Fruit fly (Drosophila melanogaster) S2 (cell line): ENCODE data around the gene CG32201.

Experiments used
- CG8478 ChIP-seq: fragments of >200 bp; optimal IDR thresholded peaks from 2 replicates; lab custom pipeline; 2018
- CTCF ChIP-seq, 2 experiments: fragments of >200 bp; optimal IDR thresholded peaks; 2 replicates each; lab custom pipeline; 2018

The CG32201 gene

dm6 chr3L:18626451-18627079 lies 17.1 kb downstream of the CG32201 start:
- no peak for TF ChIP-seq CTCF (optimal IDR thresholded peaks at IDR 0.05; lab: Kevin White, UChicago)
- TF ChIP-seq CG8478 (lab: Kevin White, UChicago): no peak

- TF ChIP-seq CTCF (optimal IDR thresholded peaks at IDR 0.05; lab: Kevin White, UChicago): no peak
- TF ChIP-seq CG8478 (lab: Kevin White, UChicago): no peak
Measured at dm6 chr3L:18627657-18628455, 18.4 kb downstream of the CG32201 start.

dm6 chr3L:18628458-18628857 lies 19.0 kb downstream of the CG32201 start:
- TF ChIP-seq CTCF (optimal IDR thresholded peaks at IDR 0.05; lab: Kevin White, UChicago) (no peak), CG8478 (lab: Kevin White, UChicago) (no peak)

- TF ChIP-seq CTCF (optimal IDR thresholded peaks at IDR 0.05; lab: Kevin White, UChicago): no peak
- no peak for TF ChIP-seq CG8478 (lab: Kevin White, UChicago)
Measured at dm6 chr3L:18629874-18630273, 20.5 kb downstream of the CG32201 start.

- no peak for TF ChIP-seq CG8478 (lab: Kevin White, UChicago)
- TF ChIP-seq CTCF (optimal IDR thresholded peaks at IDR 0.05; lab: Kevin White, UChicago): no peak
Measured at dm6 chr3L:18632187-18632635, 22.8 kb downstream of the CG32201 start.

- TF ChIP-seq CTCF (optimal IDR thresholded peaks at IDR 0.05; lab: Kevin White, UChicago) (no peak), CG8478 (lab: Kevin White, UChicago) (no peak)
Measured at dm6 chr3L:18633084-18633483, 23.7 kb downstream of the CG32201 start.

- TF ChIP-seq CTCF (optimal IDR thresholded peaks at IDR 0.05; lab: Kevin White, UChicago) (no peak), CG8478 (lab: Kevin White, UChicago) (no peak)
Measured at dm6 chr3L:18634792-18635471, 25.5 kb downstream of the CG32201 start.

dm6 chr3L:18636782-18637181 lies 27.4 kb downstream of the CG32201 start:
- no peak for TF ChIP-seq CG8478 (lab: Kevin White, UChicago)
- TF ChIP-seq CTCF (optimal IDR thresholded peaks at IDR 0.05; lab: Kevin White, UChicago): no peak

dm6 chr3L:18637348-18637747 lies 27.9 kb downstream of the CG32201 start:
- TF ChIP-seq CG8478 (lab: Kevin White, UChicago) (no peak), CTCF (optimal IDR thresholded peaks at IDR 0.05; lab: Kevin White, UChicago) (no peak)

dm6 chr3L:18638043-18638442 lies 28.6 kb downstream of the CG32201 start:
- TF ChIP-seq CTCF (optimal IDR thresholded peaks at IDR 0.05; lab: Kevin White, UChicago) (no peak), CG8478 (lab: Kevin White, UChicago) (no peak)

- TF ChIP-seq CG8478 (lab: Kevin White, UChicago): no peak
- no peak for TF ChIP-seq CTCF (optimal IDR thresholded peaks at IDR 0.05; lab: Kevin White, UChicago)
Measured at dm6 chr3L:18638487-18638886, 29.1 kb downstream of the CG32201 start.

dm6 chr3L:18640584-18641527 lies 31.4 kb downstream of the CG32201 start:
- no peak for TF ChIP-seq CG8478 (lab: Kevin White, UChicago)
- TF ChIP-seq CTCF (optimal IDR thresholded peaks at IDR 0.05; lab: Kevin White, UChicago): no peak

dm6 chr3L:18643222-18643621 lies 33.8 kb downstream of the CG32201 start:
- no peak for TF ChIP-seq CG8478 (lab: Kevin White, UChicago)
- TF ChIP-seq CTCF (optimal IDR thresholded peaks at IDR 0.05; lab: Kevin White, UChicago): no peak

dm6 chr3L:18653737-18654136 lies 44.3 kb downstream of the CG32201 start:
- TF ChIP-seq CG8478 (lab: Kevin White, UChicago): no peak
- no peak for TF ChIP-seq CTCF (optimal IDR thresholded peaks at IDR 0.05; lab: Kevin White, UChicago)
